Worm (Caenorhabditis elegans) whole organism, mixed stage, embryonic: Measurements from ENCODE around the gene C47E12.9.

ENCODE experiments used
- ceh-83 ChIP-seq: fragments of 200-800 bp; sonication (Bioruptor generic); optimal IDR thresholded peaks from 2 replicates; lab custom pipeline; 2018; ENCODE audit warnings: mild to moderate bottlenecking, missing genetic modification characterization, missing compliant biosample characterization
- elt-1 ChIP-seq: sonication (generic microtip); optimal IDR thresholded peaks from 2 replicates; lab custom pipeline; 2017; ENCODE audit warnings: missing genetic modification characterization, mild to moderate bottlenecking, missing compliant biosample characterization, antibody characterized with exemption, moderate library complexity, borderline replicate concordance; ENCODE audit not compliant: insufficient read depth
- lin-13 ChIP-seq: fragments of 150-350 bp; optimal IDR thresholded peaks from 2 replicates; lab custom pipeline; 2014; ENCODE audit warnings: missing biosample characterization, missing genetic modification characterization
- nhr-28 ChIP-seq: fragments of 150-350 bp; optimal IDR thresholded peaks from 2 replicates; lab custom pipeline; 2014; ENCODE audit warnings: missing biosample characterization, missing genetic modification characterization

DNA sequence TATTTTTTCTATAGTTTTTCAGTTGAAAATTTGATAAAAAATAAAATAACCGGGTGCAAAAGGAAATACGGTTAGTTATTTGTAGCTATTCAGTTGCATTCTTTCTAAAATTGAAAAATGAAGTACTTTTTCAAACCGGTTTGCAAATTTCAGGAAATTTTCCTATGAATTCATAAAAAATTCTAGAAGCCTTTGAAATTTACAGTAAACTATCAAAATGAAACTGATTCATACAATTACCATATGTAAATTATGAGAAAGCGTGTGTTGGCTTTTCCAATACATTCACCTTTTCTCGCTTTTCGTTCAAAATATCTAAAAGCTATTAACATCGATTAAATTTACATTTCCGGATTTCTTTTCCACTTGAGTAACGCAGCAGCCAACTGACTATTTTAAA is 42.5 kb downstream of the C47E12.9 start, which contains the start of gene ent-7:
- no peak for TF ChIP-seq nhr-28 (tag; lab: Kevin White, UChicago)
- no peak for TF ChIP-seq ceh-83 (GFP tag; lab: Kevin White, UChicago)
- TF ChIP-seq lin-13, result no peak
- no peak for TF ChIP-seq elt-1 (tag; lab: Kevin White, UChicago)
